Worm (Caenorhabditis elegans): Measurements from ENCODE around the gene C25D7.10.

C25D7.10 gene

ce11 chrV:15082291-15082690 lies 15.0 kb downstream of the C25D7.10 start, which contains the start of the genes C01G10.10 and C01G10.9 (continued):
- TF ChIP-seq lin-13 (GFP tag; optimal IDR thresholded peaks at IDR 0.05) (no peak), hlh-17 (GFP tag; optimal IDR thresholded peaks at IDR 0.05; ENCODE audit: borderline replicate concordance) (no peak), nhr-11 (tag; optimal IDR thresholded peaks at IDR 0.05) (no peak), dsc-1 (tag; optimal IDR thresholded peaks at IDR 0.05) (peak; percentile 90), nhr-76 (tag; optimal IDR thresholded peaks at IDR 0.05) (no peak), lin-35 (GFP tag; optimal IDR thresholded peaks at IDR 0.05) (peak; percentile 21 to 46), hlh-4 (tag; optimal IDR thresholded peaks at IDR 0.05) (peak; percentile 80), ceh-8 (GFP tag; optimal IDR thresholded peaks at IDR 0.05) (no peak), aly-2 (tag; optimal IDR thresholded peaks at IDR 0.05) (no peak), nhr-12 (tag; optimal IDR thresholded peaks at IDR 0.05) (no peak), unc-130 (tag; optimal IDR thresholded peaks at IDR 0.05) (peak; percentile 34), alr-1 (tag; optimal IDR thresholded peaks at IDR 0.05; ENCODE audit: borderline replicate concordance) (no peak), swsn-7 (tag; optimal IDR thresholded peaks at IDR 0.05) (peak; percentile 83), nhr-20 (tag; optimal IDR thresholded peaks at IDR 0.05) (peak; percentile 85), fkh-4 (tag; optimal IDR thresholded peaks at IDR 0.05; ENCODE audit: borderline replicate concordance) (peak; percentile 94), efl-1 (optimal IDR thresholded peaks at IDR 0.05) (peak; percentile 40 to 68), efl-1 (GFP tag; optimal IDR thresholded peaks at IDR 0.05 in 1 of 2) (peak; percentile 52 to 95), ceh-82 (tag; optimal IDR thresholded peaks at IDR 0.05) (peak; percentile 28 to 32 (median 30)), ceh-90 (tag; optimal IDR thresholded peaks at IDR 0.05) (peak; percentile 92), jun-1 (tag; optimal IDR thresholded peaks at IDR 0.05) (peak; percentile 29), elt-2 (tag; optimal IDR thresholded peaks at IDR 0.05) (peak; percentile 67), snu-23 (GFP tag; optimal IDR thresholded peaks at IDR 0.05) (peak; percentile 86), F16B12.6 (tag; optimal IDR thresholded peaks at IDR 0.05) (no peak), sox-4 (tag; optimal IDR thresholded peaks at IDR 0.05) (peak; percentile 90), ztf-11 (tag; optimal IDR thresholded peaks at IDR 0.05) (peak in 1 of 2 experiments; percentile 95), ama-1 (optimal IDR thresholded peaks at IDR 0.05) (no peak), nhr-71 (tag; optimal IDR thresholded peaks at IDR 0.05) (peak; percentile 87), lin-39 (tag; optimal IDR thresholded peaks at IDR 0.05) (no peak), nhr-47 (tag; optimal IDR thresholded peaks at IDR 0.05) (peak; percentile 86), rnt-1 (tag; optimal IDR thresholded peaks at IDR 0.05) (peak; percentile 97), C34B4.2 (tag; optimal IDR thresholded peaks at IDR 0.05) (no peak), tlp-1 (tag; optimal IDR thresholded peaks at IDR 0.05) (no peak), unc-30 (tag; optimal IDR thresholded peaks at IDR 0.05) (no peak), ceh-63 (GFP tag; optimal IDR thresholded peaks at IDR 0.05) (no peak), ces-1 (GFP tag; optimal IDR thresholded peaks at IDR 0.05) (no peak), sup-37 (GFP tag; optimal IDR thresholded peaks at IDR 0.05) (no peak), ceh-88 (GFP tag; IDR thresholded peaks at IDR 0.05) (no peak), ets-5 (GFP tag; IDR thresholded peaks at IDR 0.05) (no peak), elt-3 (tag; optimal IDR thresholded peaks at IDR 0.05) (peak in 1 of 6 experiments; percentile 60), mab-9 (GFP tag; IDR thresholded peaks at IDR 0.05) (peak; percentile 78; the same call in 1 of the 2 replicates), egl-13 (tag; optimal IDR thresholded peaks at IDR 0.05) (no peak), C04F5.9 (tag; optimal IDR thresholded peaks at IDR 0.05) (peak; percentile 83), nhr-90 (tag; optimal IDR thresholded peaks at IDR 0.05; ENCODE audit: poor library complexity) (peak; percentile 92), nhr-85 (tag) (peak; percentile 93), ztf-4 (tag; optimal IDR thresholded peaks at IDR 0.05) (no peak), hpl-2 (GFP tag; optimal IDR thresholded peaks at IDR 0.05) (no peak)
